Fruit fly (Drosophila melanogaster): Measurements from ENCODE around the gene dpr11.

Gene dpr11

DNA sequence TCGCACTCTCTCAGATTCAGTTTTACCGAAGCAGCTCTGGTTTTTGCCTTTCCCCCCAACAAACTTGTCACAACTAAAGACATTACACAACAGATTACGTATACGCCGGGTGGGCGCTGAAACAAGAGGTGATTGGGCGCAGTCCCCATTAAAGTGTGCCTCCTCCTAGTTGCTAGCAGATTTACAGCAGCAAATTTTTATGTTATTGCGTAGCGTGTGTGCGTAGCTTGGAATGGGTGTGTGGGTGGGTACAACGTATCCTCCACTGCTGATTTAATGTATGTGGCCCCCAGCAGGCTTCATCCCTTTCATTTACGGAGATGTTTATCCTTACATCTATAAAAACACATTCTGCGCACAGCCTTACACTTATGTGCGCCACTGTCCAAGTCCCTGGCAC is 24.3 kb downstream of the dpr11 start:
- TF ChIP-seq tai (GFP tag; optimal IDR thresholded peaks at IDR 0.05) = no peak
- no peak for TF ChIP-seq lola (GFP tag; optimal IDR thresholded peaks at IDR 0.05)
- TF ChIP-seq Abd-B (GFP tag; optimal IDR thresholded peaks at IDR 0.05) = no peak
- TF ChIP-seq Hr78 (GFP tag; optimal IDR thresholded peaks at IDR 0.05) = no peak
- TF ChIP-seq Dfd (GFP tag; optimal IDR thresholded peaks at IDR 0.05) = no peak
- TF ChIP-seq psq (GFP tag; optimal IDR thresholded peaks at IDR 0.05) = no peak
- no peak for TF ChIP-seq Rel (GFP tag; optimal IDR thresholded peaks at IDR 0.05)
- TF ChIP-seq Rel (tag; optimal IDR thresholded peaks at IDR 0.05) = no peak
- TF ChIP-seq N (GFP tag; optimal IDR thresholded peaks at IDR 0.05) = no peak
- no peak for TF ChIP-seq Mio (GFP tag; optimal IDR thresholded peaks at IDR 0.05)
- TF ChIP-seq Dif (GFP tag; optimal IDR thresholded peaks at IDR 0.05; ENCODE audit: partially characterized antibody) = no peak
- TF ChIP-seq dsf (GFP tag; optimal IDR thresholded peaks at IDR 0.05; ENCODE audit: borderline replicate concordance) = no peak
- TF ChIP-seq CG32264 (GFP tag; optimal IDR thresholded peaks at IDR 0.05) = no peak
- no peak for TF ChIP-seq brk (GFP tag; optimal IDR thresholded peaks at IDR 0.05)
- no peak for TF ChIP-seq Sp1 (GFP tag; optimal IDR thresholded peaks at IDR 0.05)

dm6 chr3R:6560251-6560650 is 32.9 kb downstream of the dpr11 start, which contains the start of gene CG1137:
TSS of gene CG1137 (minus strand) at chr3R:6560351.
- TF ChIP-seq OdsH (GFP tag; optimal IDR thresholded peaks at IDR 0.05) = no peak

- TF ChIP-seq woc (GFP tag; optimal IDR thresholded peaks at IDR 0.05) (no peak), fru (GFP tag; optimal IDR thresholded peaks at IDR 0.05) (no peak)
Observed at dm6 chr3R:6548736-6549135, 44.4 kb downstream of the dpr11 start, which contains the start of gene Pif2. TSS of gene Pif2 (plus strand) at chr3R:6549036.

DNA sequence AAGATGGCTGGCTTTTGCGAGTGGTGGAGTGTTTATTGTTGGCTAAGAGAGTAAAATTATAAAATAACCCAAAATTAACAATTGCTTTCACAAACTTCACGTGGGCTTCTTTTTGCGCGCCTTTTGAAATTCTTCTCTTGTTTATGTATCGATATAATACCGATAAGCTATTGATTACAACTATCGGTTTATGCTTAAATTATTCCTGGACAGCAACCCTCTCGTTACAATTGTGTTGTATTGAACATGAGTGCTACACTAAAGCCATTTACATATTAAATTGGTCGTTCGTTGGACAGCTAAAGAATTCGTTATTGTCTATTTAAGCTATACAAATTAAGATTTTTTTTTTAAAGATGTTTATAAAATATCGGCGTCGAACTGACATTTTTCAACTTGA is 59.1 kb downstream of the dpr11 start:
- TF ChIP-seq Hr78 (GFP tag; optimal IDR thresholded peaks at IDR 0.05) (no peak), HLH106 (tag; optimal IDR thresholded peaks at IDR 0.05) (no peak), pan (optimal IDR thresholded peaks at IDR 0.05) (no peak), fru (GFP tag; optimal IDR thresholded peaks at IDR 0.05) (no peak), tai (GFP tag; optimal IDR thresholded peaks at IDR 0.05) (no peak), usp (GFP tag; optimal IDR thresholded peaks at IDR 0.05) (no peak), Hnf4 (GFP tag; optimal IDR thresholded peaks at IDR 0.05) (no peak), CrebA (GFP tag; optimal IDR thresholded peaks at IDR 0.05; ENCODE audit: borderline replicate concordance) (no peak), psq (GFP tag; optimal IDR thresholded peaks at IDR 0.05) (no peak), dmrt93B (GFP tag; optimal IDR thresholded peaks at IDR 0.05) (no peak)

DNA sequence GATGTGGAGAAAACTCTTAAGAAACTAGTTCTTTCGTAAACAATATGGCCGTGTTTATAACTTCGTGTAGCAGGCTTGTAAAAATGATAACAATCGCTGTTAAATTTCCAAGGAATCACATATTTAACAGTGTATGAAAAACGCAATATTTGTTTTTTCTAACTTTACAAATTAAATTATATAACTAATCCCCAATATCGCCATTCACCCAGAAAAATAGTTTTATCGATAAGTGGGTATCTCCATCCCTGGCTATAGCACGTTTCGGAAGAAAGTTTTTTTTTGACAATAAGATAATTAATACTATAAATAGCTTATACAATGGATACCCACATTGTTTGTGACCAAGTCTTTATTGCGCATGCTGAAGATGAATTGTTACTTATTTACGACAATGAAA is 65.9 kb downstream of the dpr11 start, which contains the start of gene CG15185:
Gene CG15185 (plus strand): TSS at position 301 of the 400 bp plus-strand sequence.
- TF ChIP-seq ey (GFP tag; optimal IDR thresholded peaks at IDR 0.05) (no peak), brk (GFP tag; optimal IDR thresholded peaks at IDR 0.05) (no peak), Jra (GFP tag; optimal IDR thresholded peaks at IDR 0.05) (no peak), usp (GFP tag; optimal IDR thresholded peaks at IDR 0.05) (no peak), N (GFP tag; optimal IDR thresholded peaks at IDR 0.05) (no peak), Myc (optimal IDR thresholded peaks at IDR 0.05) (no peak), HLH106 (tag; optimal IDR thresholded peaks at IDR 0.05) (no peak), CrebA (GFP tag; optimal IDR thresholded peaks at IDR 0.05; ENCODE audit: borderline replicate concordance) (no peak), Abd-B (GFP tag; optimal IDR thresholded peaks at IDR 0.05) (no peak), OdsH (GFP tag; optimal IDR thresholded peaks at IDR 0.05) (no peak), lola (GFP tag; optimal IDR thresholded peaks at IDR 0.05) (no peak), dsf (GFP tag; optimal IDR thresholded peaks at IDR 0.05; ENCODE audit: borderline replicate concordance) (no peak), psq (GFP tag; optimal IDR thresholded peaks at IDR 0.05) (no peak), fru (GFP tag; optimal IDR thresholded peaks at IDR 0.05) (no peak), Sp1 (GFP tag; optimal IDR thresholded peaks at IDR 0.05) (no peak), br (GFP tag; optimal IDR thresholded peaks at IDR 0.05) (no peak), dl (GFP tag; optimal IDR thresholded peaks at IDR 0.05; ENCODE audit: insufficient read depth in 1 of 2, partially characterized antibody in 2 of 2) (no peak), h (GFP tag; optimal IDR thresholded peaks at IDR 0.05) (no peak), sage (GFP tag; optimal IDR thresholded peaks at IDR 0.05) (no peak), Hr78 (GFP tag; optimal IDR thresholded peaks at IDR 0.05) (no peak)

- TF ChIP-seq Hnf4 (GFP tag; optimal IDR thresholded peaks at IDR 0.05) = no peak
- TF ChIP-seq usp (GFP tag; optimal IDR thresholded peaks at IDR 0.05) = no peak
- no peak for TF ChIP-seq GATAd (GFP tag; optimal IDR thresholded peaks at IDR 0.05)
- TF ChIP-seq Myc (optimal IDR thresholded peaks at IDR 0.05) = no peak
- TF ChIP-seq dsf (GFP tag; optimal IDR thresholded peaks at IDR 0.05; ENCODE audit: borderline replicate concordance) = no peak
- no peak for TF ChIP-seq Rel (GFP tag; optimal IDR thresholded peaks at IDR 0.05)
- TF ChIP-seq Rel (tag; optimal IDR thresholded peaks at IDR 0.05) = no peak
- TF ChIP-seq Hr78 (GFP tag; optimal IDR thresholded peaks at IDR 0.05) = no peak
- TF ChIP-seq CrebA (GFP tag; optimal IDR thresholded peaks at IDR 0.05; ENCODE audit: borderline replicate concordance) = no peak
- no peak for TF ChIP-seq Abd-B (GFP tag; optimal IDR thresholded peaks at IDR 0.05)
- no peak for TF ChIP-seq jim (GFP tag; optimal IDR thresholded peaks at IDR 0.05)
- TF ChIP-seq lola (GFP tag; optimal IDR thresholded peaks at IDR 0.05) = no peak
- no peak for TF ChIP-seq Dfd (GFP tag; optimal IDR thresholded peaks at IDR 0.05)
- no peak for TF ChIP-seq sage (GFP tag; optimal IDR thresholded peaks at IDR 0.05)
- no peak for TF ChIP-seq Hr83 (GFP tag; optimal IDR thresholded peaks at IDR 0.05; ENCODE audit: poor library complexity, severe bottlenecking)
- TF ChIP-seq Jra (GFP tag; optimal IDR thresholded peaks at IDR 0.05) = no peak
- no peak for TF ChIP-seq tai (GFP tag; optimal IDR thresholded peaks at IDR 0.05)
- no peak for TF ChIP-seq ey (GFP tag; optimal IDR thresholded peaks at IDR 0.05)
- no peak for TF ChIP-seq dl (GFP tag; optimal IDR thresholded peaks at IDR 0.05; ENCODE audit: insufficient read depth in 1 of 2, partially characterized antibody in 2 of 2)
- TF ChIP-seq HLH106 (tag; optimal IDR thresholded peaks at IDR 0.05) = no peak
- TF ChIP-seq psq (GFP tag; optimal IDR thresholded peaks at IDR 0.05) = no peak
Observed at dm6 chr3R:6504408-6504807, 88.7 kb downstream of the dpr11 start.

All from whole organism, wandering third instar larva.